Fruit fly (Drosophila melanogaster): ENCODE data around the gene Zip89B.

Zip89B gene

dm6 chr3R:16260385-16261169 is 45.0 kb upstream of the Zip89B start (continued):
- TF ChIP-seq Ets21C (GFP tag; optimal IDR thresholded peaks at IDR 0.05) (no peak), CG11902 (GFP tag; optimal IDR thresholded peaks at IDR 0.05) (peak; percentile 33)

dm6 chr3R:16263522-16264305 is 41.8 kb upstream of the Zip89B start, which contains the start of the genes bor and asun:
Gene bor (minus strand): TSS chr3R:16264115.
Gene asun (plus strand): TSS chr3R:16264271.
- TF ChIP-seq Blimp-1 (GFP tag; optimal IDR thresholded peaks at IDR 0.05) = no peak
- peak; percentile 57 for TF ChIP-seq esn (GFP tag; optimal IDR thresholded peaks at IDR 0.05)
- no peak for TF ChIP-seq fd59A (GFP tag; optimal IDR thresholded peaks at IDR 0.05)
- peak; percentile 31; the same call in 1 of the 3 replicates for TF ChIP-seq CG8119 (GFP tag; IDR thresholded peaks at IDR 0.05)
- no peak for TF ChIP-seq lz (GFP tag; optimal IDR thresholded peaks at IDR 0.05)
- TF ChIP-seq CG1621 (tag; optimal IDR thresholded peaks at IDR 0.05) = peak; percentile 32
- TF ChIP-seq OdsH (GFP tag; optimal IDR thresholded peaks at IDR 0.05) = no peak
- TF ChIP-seq vri (GFP tag; optimal IDR thresholded peaks at IDR 0.05) = peak; percentile 92
- TF ChIP-seq CG7368 (GFP tag; optimal IDR thresholded peaks at IDR 0.05) = no peak
- no peak for TF ChIP-seq CG8319 (GFP tag; optimal IDR thresholded peaks at IDR 0.05)
- no peak for TF ChIP-seq cyc (GFP tag; optimal IDR thresholded peaks at IDR 0.05)
- TF ChIP-seq CG6163 (GFP tag; IDR thresholded peaks at IDR 0.05) = peak; percentile 24; the same call in 1 of the 3 replicates

- no peak for TF ChIP-seq Sox14 (GFP tag; optimal IDR thresholded peaks at IDR 0.05)
- TF ChIP-seq Ets96B (tag; optimal IDR thresholded peaks at IDR 0.05) = no peak
- TF ChIP-seq Hr4 (GFP tag; optimal IDR thresholded peaks at IDR 0.05) = no peak
Measured at dm6 chr3R:16266712-16267111, 38.8 kb upstream of the Zip89B start, which contains the start of gene Mst89B. Gene Mst89B (plus strand): TSS chr3R:16267012.

- TF ChIP-seq spab (GFP tag; optimal IDR thresholded peaks at IDR 0.05) = no peak
- no peak for TF ChIP-seq Lpt (GFP tag; optimal IDR thresholded peaks at IDR 0.05)
- TF ChIP-seq topi (GFP tag; optimal IDR thresholded peaks at IDR 0.05) = no peak
- TF ChIP-seq CG1621 (tag; optimal IDR thresholded peaks at IDR 0.05) = peak; percentile 27
Measured at dm6 chr3R:16272185-16272584, 33.4 kb upstream of the Zip89B start, which contains the start of the genes Mat89Ba and gish. Gene Mat89Ba (minus strand): TSS chr3R:16272415. Gene gish (plus strand): TSS chr3R:16272452.

- TF ChIP-seq CG11762 (GFP tag; optimal IDR thresholded peaks at IDR 0.05; ENCODE audit: insufficient read depth) = no peak
- no peak for TF ChIP-seq Sox15 (GFP tag; optimal IDR thresholded peaks at IDR 0.05)
- no peak for TF ChIP-seq CG3919 (GFP tag; optimal IDR thresholded peaks at IDR 0.05)
- TF ChIP-seq CG6854 (GFP tag; optimal IDR thresholded peaks at IDR 0.05) = peak; percentile 13
Measured at dm6 chr3R:16272754-16273502, 32.6 kb upstream of the Zip89B start.

dm6 chr3R:16273503-16274131 is 31.9 kb upstream of the Zip89B start:
- TF ChIP-seq Smox (GFP tag; optimal IDR thresholded peaks at IDR 0.05) (no peak), CG3032 (tag; optimal IDR thresholded peaks at IDR 0.05) (no peak), Sox14 (GFP tag; optimal IDR thresholded peaks at IDR 0.05) (peak; percentile 11), CG6792 (GFP tag; optimal IDR thresholded peaks at IDR 0.05) (no peak), Hr38 (GFP tag; optimal IDR thresholded peaks at IDR 0.05) (no peak), Eip78C (GFP tag) (peak; percentile 76), CG15336 (GFP tag; IDR thresholded peaks at IDR 0.05) (no peak), CG6163 (GFP tag; IDR thresholded peaks at IDR 0.05) (peak; percentile 24; the same call in 1 of the 3 replicates), dsx (GFP tag; optimal IDR thresholded peaks at IDR 0.05; ENCODE audit: poor library complexity, severe bottlenecking) (no peak), acj6 (GFP tag; optimal IDR thresholded peaks at IDR 0.05) (no peak), CG32006 (GFP tag; optimal IDR thresholded peaks at IDR 0.05) (no peak), CG16779 (tag; optimal IDR thresholded peaks at IDR 0.05) (no peak), CG10669 (GFP tag; optimal IDR thresholded peaks at IDR 0.05) (no peak), Eip93F (GFP tag; optimal IDR thresholded peaks at IDR 0.05) (no peak), Lpt (GFP tag; optimal IDR thresholded peaks at IDR 0.05) (no peak), esn (GFP tag; optimal IDR thresholded peaks at IDR 0.05) (no peak), fkh (GFP tag; optimal IDR thresholded peaks at IDR 0.05) (no peak)
